Fruit fly (Drosophila melanogaster) whole organism, prepupa: ENCODE measurements around the gene HisRS.
A peak's percentile ranks its signal among the peaks of the same experiment; 100 is the strongest.

Experiments used
- CG11294 ChIP-seq: fragments of 200-800 bp; sonication (Bioruptor generic); IDR thresholded peaks from 2 replicates; pipeline ENCODE4 v1.3.6; 2022; ENCODE audit warnings: missing biosample characterization, missing genetic modification characterization
- CG11762 ChIP-seq: fragments of 200-800 bp; sonication (Bioruptor generic); optimal IDR thresholded peaks from 3 replicates; lab custom pipeline; 2016; ENCODE audit warnings: missing biosample characterization, missing genetic modification characterization; ENCODE audit not compliant: insufficient read depth
- CG11902 ChIP-seq: fragments of 200-800 bp; sonication (Bioruptor generic); optimal IDR thresholded peaks from 3 replicates; lab custom pipeline; 2016; ENCODE audit warnings: missing biosample characterization, missing genetic modification characterization
- CG6163 ChIP-seq: fragments of 200-800 bp; sonication (Bioruptor generic); IDR thresholded peaks from 3 replicates; pipeline ENCODE4 v1.3.6; 2022; ENCODE audit warnings: missing biosample characterization, missing genetic modification characterization
- CG7368 ChIP-seq: fragments of 200-800 bp; sonication (Bioruptor generic); optimal IDR thresholded peaks from 3 replicates; lab custom pipeline; 2016; ENCODE audit warnings: missing biosample characterization, missing genetic modification characterization
- Gug ChIP-seq: fragments of 200-800 bp; sonication (Bioruptor generic); IDR thresholded peaks from 2 replicates; pipeline ENCODE4 v1.3.6; 2022; ENCODE audit warnings: missing biosample characterization, missing genetic modification characterization
- Hr39 ChIP-seq: fragments of 200-800 bp; sonication (Bioruptor generic); optimal IDR thresholded peaks from 2 replicates; lab custom pipeline; 2016; ENCODE audit warnings: missing biosample characterization, missing genetic modification characterization
- dac ChIP-seq: fragments of 200-800 bp; sonication (Bioruptor generic); optimal IDR thresholded peaks from 2 replicates; lab custom pipeline; 2017; ENCODE audit warnings: missing biosample characterization, mild to moderate bottlenecking, missing genetic modification characterization
- dsx ChIP-seq: fragments of 200-800 bp; optimal IDR thresholded peaks from 3 replicates; lab custom pipeline; 2019; ENCODE audit warnings: missing biosample characterization, mild to moderate bottlenecking, missing genetic modification characterization, moderate library complexity; ENCODE audit not compliant: poor library complexity, severe bottlenecking
- esn ChIP-seq: fragments of 200-800 bp; sonication (Bioruptor generic); optimal IDR thresholded peaks from 2 replicates; lab custom pipeline; 2016; ENCODE audit warnings: missing biosample characterization, mild to moderate bottlenecking, missing genetic modification characterization, moderate library complexity
- fkh ChIP-seq: fragments of 200-800 bp; sonication (Bioruptor generic); optimal IDR thresholded peaks from 3 replicates; lab custom pipeline; 2017; ENCODE audit warnings: missing biosample characterization, mild to moderate bottlenecking, missing genetic modification characterization, moderate library complexity
- lz ChIP-seq: fragments of 200-800 bp; sonication (Bioruptor generic); optimal IDR thresholded peaks from 3 replicates; lab custom pipeline; 2016; ENCODE audit warnings: missing biosample characterization, missing genetic modification characterization
- pdm3 ChIP-seq: fragments of 200-800 bp; sonication (Bioruptor generic); optimal IDR thresholded peaks from 3 replicates; lab custom pipeline; 2016; ENCODE audit warnings: missing biosample characterization, missing genetic modification characterization

DNA sequence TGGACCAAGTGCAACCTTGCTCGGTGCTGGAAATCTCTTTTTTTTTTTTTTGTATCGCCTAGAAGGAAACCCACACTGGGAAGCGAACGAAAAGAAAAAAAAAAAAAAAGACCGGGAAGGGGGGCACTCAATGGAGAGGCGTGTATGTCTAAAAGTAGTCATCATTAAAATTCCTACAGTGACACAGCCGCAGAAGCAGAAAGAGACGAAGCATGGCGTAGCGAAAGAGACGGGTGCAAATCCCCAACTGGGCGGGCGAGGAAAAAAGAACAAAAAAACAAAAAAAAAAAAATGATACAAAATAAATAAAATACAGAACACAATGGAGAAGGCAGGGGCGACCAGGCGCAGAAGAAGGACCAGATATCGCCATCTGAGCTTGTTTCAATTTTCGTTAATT lies 29.5 kb downstream of the HisRS start:
- TF ChIP-seq CG7368 (GFP tag; lab: Kevin White, UChicago) (no peak), pdm3 (GFP tag; lab: Kevin White, UChicago) (peak; percentile 7), Gug (GFP tag; lab: Robert Waterston, UW) (no peak), CG6163 (GFP tag; lab: Robert Waterston, UW) (peak; percentile 70; the same call in 2 of the 3 replicates), fkh (GFP tag; lab: Kevin White, UChicago) (no peak), dsx (GFP tag; lab: Kevin White, UChicago) (peak; percentile 47), Hr39 (no peak), dac (GFP tag; lab: Kevin White, UChicago) (no peak), CG11902 (GFP tag; lab: Kevin White, UChicago) (no peak), CG11294 (GFP tag; lab: Robert Waterston, UW) (no peak), lz (GFP tag; lab: Kevin White, UChicago) (no peak), CG11762 (GFP tag; lab: Kevin White, UChicago) (no peak), esn (GFP tag; lab: Kevin White, UChicago) (no peak)
